Worm (Caenorhabditis elegans): ENCODE measurements around the gene nspg-8.

DNA sequence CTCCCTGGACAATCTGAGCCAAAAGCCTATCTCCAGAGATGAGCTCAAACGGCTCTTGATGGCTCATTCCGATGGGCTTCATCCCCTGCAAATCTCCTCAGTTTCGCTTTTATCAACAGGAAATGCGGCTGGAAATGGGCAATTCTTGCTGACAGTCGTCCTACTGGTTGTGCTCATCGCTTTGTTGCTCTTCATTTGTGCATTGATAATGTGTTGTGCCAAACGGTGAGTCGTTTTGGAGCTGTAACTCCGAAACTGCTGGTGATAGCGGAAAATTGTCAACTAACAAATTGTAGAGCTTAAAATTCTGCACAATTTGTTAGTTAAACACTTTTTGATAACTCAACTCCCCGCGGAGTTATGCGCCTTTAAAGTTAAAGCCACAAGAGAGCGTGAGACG, 2.9 kb upstream of the nspg-8 start:
- TF ChIP-seq elt-1 (tag; optimal IDR thresholded peaks at IDR 0.05; ENCODE audit: borderline replicate concordance, insufficient read depth) (no peak), nhr-12 (tag; optimal IDR thresholded peaks at IDR 0.05) (no peak), zip-8 (tag; optimal IDR thresholded peaks at IDR 0.05) (no peak), elt-3 (tag; optimal IDR thresholded peaks at IDR 0.05) (no peak)
